Fruit fly (Drosophila melanogaster): ENCODE data around the gene CG4119.

The CG4119 gene

dm6 chrX:5689417-5690215, 23.8 kb downstream of the CG4119 start, which contains the start of the genes PGAP1 and cv (continued):
- no peak for TF ChIP-seq maf-S (GFP tag; optimal IDR thresholded peaks at IDR 0.05)
- no peak for TF ChIP-seq CG13624 (GFP tag; optimal IDR thresholded peaks at IDR 0.05)
- TF ChIP-seq trem (tag; optimal IDR thresholded peaks at IDR 0.05) = peak; percentile 25
- TF ChIP-seq E2f2 (GFP tag; IDR thresholded peaks at IDR 0.05) = 0 out of 2 replicates have a peak, but pooled peaks have one; percentile 9
- TF ChIP-seq CG6813 (GFP tag; optimal IDR thresholded peaks at IDR 0.05) = no peak
- no peak for TF ChIP-seq NK7.1 (GFP tag; optimal IDR thresholded peaks at IDR 0.05)
- 0 out of 3 replicates have a peak, but pooled peaks have one; percentile 6 for TF ChIP-seq zfh1 (GFP tag; IDR thresholded peaks at IDR 0.05)
- TF ChIP-seq NFAT (GFP tag; IDR thresholded peaks at IDR 0.05) = no peak; the same call in 1 of the 2 replicates
- no peak for TF ChIP-seq crc (GFP tag; optimal IDR thresholded peaks at IDR 0.05)
- no peak for TF ChIP-seq Hmr (GFP tag; optimal IDR thresholded peaks at IDR 0.05)
- no peak for TF ChIP-seq CG17568 (GFP tag; optimal IDR thresholded peaks at IDR 0.05)
- peak; percentile 27 for TF ChIP-seq CG13775 (GFP tag; optimal IDR thresholded peaks at IDR 0.05)
- TF ChIP-seq sd (tag; optimal IDR thresholded peaks at IDR 0.05) = peak; percentile 26
- TF ChIP-seq CG9215 (GFP tag; IDR thresholded peaks at IDR 0.05) = no peak
- TF ChIP-seq twi (tag; optimal IDR thresholded peaks at IDR 0.05) = no peak
- no peak for TF ChIP-seq Tbp (GFP tag; optimal IDR thresholded peaks at IDR 0.05)
- TF ChIP-seq CG5245 (GFP tag; optimal IDR thresholded peaks at IDR 0.05) = no peak
- peak; percentile 87 for TF ChIP-seq grn (GFP tag; optimal IDR thresholded peaks at IDR 0.05)
- peak; percentile 50 for TF ChIP-seq CG14710 (tag; optimal IDR thresholded peaks at IDR 0.05)
- peak; percentile 73 for TF ChIP-seq Doc3 (GFP tag; IDR thresholded peaks at IDR 0.05; ENCODE audit: partially characterized antibody)
- no peak for TF ChIP-seq CG8281 (tag; optimal IDR thresholded peaks at IDR 0.05)
- TF ChIP-seq dysf (GFP tag; IDR thresholded peaks at IDR 0.05) = no peak
- TF ChIP-seq Awh (GFP tag; IDR thresholded peaks at IDR 0.05) = no peak
- TF ChIP-seq Med (GFP tag) = peak; percentile 76
- peak; percentile 92 for TF ChIP-seq cg (GFP tag; optimal IDR thresholded peaks at IDR 0.05)
- TF ChIP-seq stwl (tag; optimal IDR thresholded peaks at IDR 0.05) = peak; percentile 23
- TF ChIP-seq phol (tag; optimal IDR thresholded peaks at IDR 0.05) = peak; percentile 45
- TF ChIP-seq CG13287 (GFP tag; IDR thresholded peaks at IDR 0.05; ENCODE audit: partially characterized antibody) = peak; percentile 80
- no peak for TF ChIP-seq CG2889 (GFP tag; IDR thresholded peaks at IDR 0.05)
- peak; percentile 14 for TF ChIP-seq Sox102F (GFP tag; optimal IDR thresholded peaks at IDR 0.05)
- TF ChIP-seq CG4282 (GFP tag; optimal IDR thresholded peaks at IDR 0.05) = no peak
- no peak for TF ChIP-seq CG10543 (GFP tag; optimal IDR thresholded peaks at IDR 0.05)
- TF ChIP-seq pfk (GFP tag; optimal IDR thresholded peaks at IDR 0.05) = no peak
- TF ChIP-seq CoRest (tag; optimal IDR thresholded peaks at IDR 0.05) = peak; percentile 51
- TF ChIP-seq CG31441 (GFP tag; IDR thresholded peaks at IDR 0.05) = peak; percentile 65; the same call in 1 of the 2 replicates
- no peak for TF ChIP-seq E2f1 (GFP tag; IDR thresholded peaks at IDR 0.05)
- no peak for TF ChIP-seq CG18764 (GFP tag; optimal IDR thresholded peaks at IDR 0.05)
- no peak for TF ChIP-seq sim (GFP tag; IDR thresholded peaks at IDR 0.05)
- TF ChIP-seq HmgZ (tag; optimal IDR thresholded peaks at IDR 0.05) = no peak
- TF ChIP-seq CG16779 (GFP tag; IDR thresholded peaks at IDR 0.05) = no peak
- TF ChIP-seq CG34422 (GFP tag; IDR thresholded peaks at IDR 0.05) = peak; percentile 12; the same call in 1 of the 3 replicates
- no peak for TF ChIP-seq Jarid2 (GFP tag; optimal IDR thresholded peaks at IDR 0.05)
- peak; percentile 6 for TF ChIP-seq CG30020 (tag; optimal IDR thresholded peaks at IDR 0.05)
- TF ChIP-seq zen2 (GFP tag; IDR thresholded peaks at IDR 0.05; ENCODE audit: partially characterized antibody) = peak; percentile 76
- TF ChIP-seq ase (GFP tag; IDR thresholded peaks at IDR 0.05) = no peak
- no peak for TF ChIP-seq CG2875 (GFP tag; optimal IDR thresholded peaks at IDR 0.05)
- no peak for TF ChIP-seq Hr51 (GFP tag; optimal IDR thresholded peaks at IDR 0.05)
- no peak for TF ChIP-seq esg (GFP tag; conservative IDR thresholded peaks at IDR 0.05)
- TF ChIP-seq CG5953 (GFP tag; IDR thresholded peaks at IDR 0.05) = no peak

All from whole organism, embryonic.